Fruit fly (Drosophila melanogaster): ENCODE data around the gene Cpr11A.

Gene Cpr11A

dm6 chrX:12457713-12458233 lies 29.0 kb upstream of the Cpr11A start, which contains the start of gene CG15731:
Gene CG15731 (minus strand): TSS chrX:12457763.
- TF ChIP-seq CG32121 (GFP tag; IDR thresholded peaks at IDR 0.05): no peak
- TF ChIP-seq EcR (GFP tag; optimal IDR thresholded peaks at IDR 0.05): no peak
- no peak for TF ChIP-seq CG8159 (tag; optimal IDR thresholded peaks at IDR 0.05)
- no peak for TF ChIP-seq CG17806 (tag; optimal IDR thresholded peaks at IDR 0.05)
- TF ChIP-seq gl (tag; optimal IDR thresholded peaks at IDR 0.05): no peak
- TF ChIP-seq CG13204 (GFP tag; optimal IDR thresholded peaks at IDR 0.05): no peak
- TF ChIP-seq Pif1B (GFP tag; optimal IDR thresholded peaks at IDR 0.05): no peak
- TF ChIP-seq Snoo (tag; optimal IDR thresholded peaks at IDR 0.05): no peak
- no peak for TF ChIP-seq CG9948 (tag; optimal IDR thresholded peaks at IDR 0.05)
- no peak for TF ChIP-seq CG10348 (GFP tag; IDR thresholded peaks at IDR 0.05)
- TF ChIP-seq D1 (tag; optimal IDR thresholded peaks at IDR 0.05): no peak
- TF ChIP-seq rn (GFP tag; IDR thresholded peaks at IDR 0.05): no peak
- TF ChIP-seq CG4496 (GFP tag; IDR thresholded peaks at IDR 0.05): no peak
- no peak for TF ChIP-seq CG8301 (tag; optimal IDR thresholded peaks at IDR 0.05)
- no peak for TF ChIP-seq CG14655 (GFP tag; optimal IDR thresholded peaks at IDR 0.05)
- no peak for TF ChIP-seq CG15710 (tag; optimal IDR thresholded peaks at IDR 0.05)

- TF ChIP-seq CG15710 (tag; optimal IDR thresholded peaks at IDR 0.05) (no peak), D1 (tag; optimal IDR thresholded peaks at IDR 0.05) (peak; percentile 6)
Measured at dm6 chrX:12462216-12462615, 24.6 kb upstream of the Cpr11A start.

- no peak for TF ChIP-seq CG8159 (tag; optimal IDR thresholded peaks at IDR 0.05)
- TF ChIP-seq CG10348 (GFP tag; IDR thresholded peaks at IDR 0.05): no peak
- peak; percentile 3 for TF ChIP-seq CG9948 (tag; optimal IDR thresholded peaks at IDR 0.05)
- no peak for TF ChIP-seq CG8301 (tag; optimal IDR thresholded peaks at IDR 0.05)
- no peak for TF ChIP-seq rn (GFP tag; IDR thresholded peaks at IDR 0.05)
- no peak for TF ChIP-seq D1 (tag; optimal IDR thresholded peaks at IDR 0.05)
- TF ChIP-seq gl (tag; optimal IDR thresholded peaks at IDR 0.05): no peak
- no peak for TF ChIP-seq Snoo (tag; optimal IDR thresholded peaks at IDR 0.05)
- TF ChIP-seq CG12605 (GFP tag; IDR thresholded peaks at IDR 0.05): no peak
- TF ChIP-seq CG15710 (tag; optimal IDR thresholded peaks at IDR 0.05): no peak
- TF ChIP-seq CG32121 (GFP tag; IDR thresholded peaks at IDR 0.05): no peak
- TF ChIP-seq CG34367 (tag; optimal IDR thresholded peaks at IDR 0.05): no peak
- TF ChIP-seq Pif1B (GFP tag; optimal IDR thresholded peaks at IDR 0.05): no peak
- TF ChIP-seq CG14655 (GFP tag; optimal IDR thresholded peaks at IDR 0.05): peak; percentile 19
- TF ChIP-seq fd96Ca (GFP tag; IDR thresholded peaks at IDR 0.05): no peak; the same call in 1 of the 3 replicates
- TF ChIP-seq Pif1A (GFP tag; optimal IDR thresholded peaks at IDR 0.05): peak; percentile 17
- TF ChIP-seq CG4496 (GFP tag; IDR thresholded peaks at IDR 0.05): peak; percentile 72
- TF ChIP-seq Ets98B (GFP tag; IDR thresholded peaks at IDR 0.05): peak; percentile 17; the same call in 1 of the 2 replicates
- TF ChIP-seq EcR (GFP tag; optimal IDR thresholded peaks at IDR 0.05): no peak
- no peak for TF ChIP-seq CG13204 (GFP tag; optimal IDR thresholded peaks at IDR 0.05)
- no peak for TF ChIP-seq CG17806 (tag; optimal IDR thresholded peaks at IDR 0.05)
Measured at dm6 chrX:12462936-12463558, 23.7 kb upstream of the Cpr11A start, which contains the start of the genes Rab40 and CG42258. Gene Rab40 (minus strand): TSS chrX:12463112. Gene CG42258 (plus strand): TSS chrX:12463528.

dm6 chrX:12463560-12463959 lies 23.2 kb upstream of the Cpr11A start:
- TF ChIP-seq gl (tag; optimal IDR thresholded peaks at IDR 0.05) (no peak), EcR (GFP tag; optimal IDR thresholded peaks at IDR 0.05) (peak; percentile 54)

dm6 chrX:12465316-12465715 lies 21.5 kb upstream of the Cpr11A start:
- no peak for TF ChIP-seq rn (GFP tag; IDR thresholded peaks at IDR 0.05)
- TF ChIP-seq CG13204 (GFP tag; optimal IDR thresholded peaks at IDR 0.05): no peak
- TF ChIP-seq Ets98B (GFP tag; IDR thresholded peaks at IDR 0.05): no peak

dm6 chrX:12466541-12467240 lies 20.1 kb upstream of the Cpr11A start:
- no peak for TF ChIP-seq CG32121 (GFP tag; IDR thresholded peaks at IDR 0.05)
- no peak for TF ChIP-seq Ets98B (GFP tag; IDR thresholded peaks at IDR 0.05)
- TF ChIP-seq Pif1B (GFP tag; optimal IDR thresholded peaks at IDR 0.05): no peak
- TF ChIP-seq CG12605 (GFP tag; IDR thresholded peaks at IDR 0.05): no peak
- TF ChIP-seq EcR (GFP tag; optimal IDR thresholded peaks at IDR 0.05): no peak
- no peak for TF ChIP-seq CG9948 (tag; optimal IDR thresholded peaks at IDR 0.05)
- TF ChIP-seq CG10348 (GFP tag; IDR thresholded peaks at IDR 0.05): no peak

dm6 chrX:12467241-12467597 lies 19.6 kb upstream of the Cpr11A start:
- no peak for TF ChIP-seq CG8159 (tag; optimal IDR thresholded peaks at IDR 0.05)
- TF ChIP-seq CG14655 (GFP tag; optimal IDR thresholded peaks at IDR 0.05): no peak
- no peak for TF ChIP-seq CG17806 (tag; optimal IDR thresholded peaks at IDR 0.05)
- TF ChIP-seq CG4496 (GFP tag; IDR thresholded peaks at IDR 0.05): no peak
- TF ChIP-seq CG12605 (GFP tag; IDR thresholded peaks at IDR 0.05): no peak
- TF ChIP-seq EcR (GFP tag; optimal IDR thresholded peaks at IDR 0.05): no peak
- no peak for TF ChIP-seq CG34367 (tag; optimal IDR thresholded peaks at IDR 0.05)
- no peak for TF ChIP-seq CG15710 (tag; optimal IDR thresholded peaks at IDR 0.05)
- no peak for TF ChIP-seq CG13204 (GFP tag; optimal IDR thresholded peaks at IDR 0.05)
- TF ChIP-seq Snoo (tag; optimal IDR thresholded peaks at IDR 0.05): no peak
- TF ChIP-seq CG9948 (tag; optimal IDR thresholded peaks at IDR 0.05): no peak
- TF ChIP-seq fd96Ca (GFP tag; IDR thresholded peaks at IDR 0.05): no peak
- TF ChIP-seq Pif1A (GFP tag; optimal IDR thresholded peaks at IDR 0.05): no peak
- TF ChIP-seq Ets98B (GFP tag; IDR thresholded peaks at IDR 0.05): no peak
- TF ChIP-seq gl (tag; optimal IDR thresholded peaks at IDR 0.05): no peak

Data from whole organism, pupa.